Fruit fly (Drosophila melanogaster) Kc167 (cell line): ENCODE results near the gene RhoBTB.

Experiments
- Myc ChIP-seq: fragments of >200 bp; optimal IDR thresholded peaks from 2 replicates; lab custom pipeline; 2017; ENCODE audit warnings: missing external identifiers
- Sin3A ChIP-seq: fragments of >200 bp; optimal IDR thresholded peaks from 2 replicates; lab custom pipeline; 2018; ENCODE audit warnings: missing external identifiers
- h ChIP-seq: fragments of >200 bp; optimal IDR thresholded peaks from 3 replicates; lab custom pipeline; 2018; ENCODE audit warnings: missing external identifiers
- insv ChIP-seq: fragments of >200 bp; optimal IDR thresholded peaks from 3 replicates; lab custom pipeline; 2018; ENCODE audit warnings: missing external identifiers
- psq ChIP-seq: fragments of >200 bp; optimal IDR thresholded peaks from 2 replicates; lab custom pipeline; 2017; ENCODE audit warnings: missing external identifiers
- ttk ChIP-seq: sonication (Bioruptor generic); optimal IDR thresholded peaks from 2 replicates; lab custom pipeline; 2017; ENCODE audit warnings: missing external identifiers

Gene RhoBTB

DNA sequence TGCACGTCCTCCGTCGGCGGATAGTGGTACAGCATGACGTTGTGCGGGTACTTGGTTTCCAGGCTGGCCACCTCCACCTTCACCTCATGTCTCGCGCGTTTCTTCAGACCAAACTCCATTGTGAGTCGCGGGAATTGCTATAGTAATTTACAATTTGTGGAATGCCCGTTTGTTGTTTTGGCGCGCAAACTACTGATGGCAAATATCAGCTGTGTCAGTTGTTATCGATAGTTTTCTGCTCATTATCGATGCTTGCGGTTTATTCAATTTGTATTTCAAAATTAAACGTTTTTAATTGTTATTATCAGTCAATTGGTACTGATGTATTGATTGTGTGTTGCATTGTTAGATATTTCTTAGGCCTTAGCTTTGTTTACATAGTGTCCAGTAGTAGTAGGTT lies 14.7 kb upstream of the RhoBTB start, which contains the start of gene Prim2:
Gene Prim2, minus strand, starts transcription at position 197 of the 400 bp plus-strand sequence.
- TF ChIP-seq Sin3A (lab: Kevin White, UChicago), result no peak
- TF ChIP-seq psq (lab: Kevin White, UChicago), result no peak
- TF ChIP-seq Myc (lab: Kevin White, UChicago), result no peak
- no peak for TF ChIP-seq h
- no peak for TF ChIP-seq ttk (lab: Kevin White, UChicago)
- TF ChIP-seq insv, result no peak

DNA sequence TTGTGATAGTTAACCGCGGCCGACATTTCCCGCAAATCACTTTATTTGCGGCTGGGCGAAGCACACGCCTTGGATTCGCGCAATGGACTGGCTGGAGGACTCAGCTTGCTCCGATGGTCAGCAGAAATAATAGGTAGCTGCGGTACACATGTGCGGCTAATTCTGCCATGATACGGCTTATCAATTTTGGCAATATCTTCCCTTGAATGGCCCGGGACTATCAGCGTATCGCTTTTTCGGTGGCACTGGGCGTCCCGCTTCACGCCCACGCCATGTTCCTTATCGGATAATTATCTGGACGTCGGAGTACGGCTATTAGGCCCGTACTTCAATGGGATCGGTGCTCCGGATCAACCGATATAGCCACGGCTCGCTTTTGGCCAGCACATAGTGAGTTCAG lies 10.0 kb upstream of the RhoBTB start:
- TF ChIP-seq insv (no peak), h (no peak), Sin3A (lab: Kevin White, UChicago) (no peak), Myc (lab: Kevin White, UChicago) (no peak), ttk (lab: Kevin White, UChicago) (no peak), psq (lab: Kevin White, UChicago) (no peak)

DNA sequence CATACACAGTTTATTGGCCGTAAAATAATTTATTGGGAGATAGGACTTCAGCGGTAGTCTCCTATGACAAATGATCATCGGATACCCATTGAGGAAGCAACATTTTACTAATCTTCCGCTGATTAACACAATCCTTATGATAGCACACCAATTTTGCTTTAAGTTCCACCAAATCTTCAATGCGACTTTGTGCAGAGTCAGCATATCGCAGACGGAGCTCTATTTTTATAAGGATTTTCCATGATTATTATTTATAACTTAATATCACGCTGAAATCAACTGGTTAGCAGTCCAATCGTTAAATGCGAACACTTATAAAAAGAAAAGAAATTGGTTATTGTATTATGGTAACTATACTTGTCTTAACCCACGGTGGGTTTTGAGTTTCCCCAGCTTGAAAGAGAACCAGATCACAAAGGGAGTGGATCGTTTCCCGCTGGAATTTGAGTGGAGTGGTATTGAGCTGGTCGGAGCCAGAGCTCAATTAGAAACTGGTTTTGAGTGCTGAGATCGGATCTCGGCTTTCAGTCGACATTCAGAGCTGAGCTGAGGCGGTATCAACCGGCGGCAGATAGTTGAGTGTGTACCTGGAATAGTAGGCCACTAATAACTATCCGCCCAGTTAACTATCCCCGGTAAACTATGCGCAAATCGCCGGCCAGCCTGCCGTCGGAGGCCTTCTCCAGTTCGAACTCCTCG lies 9.2 kb upstream of the RhoBTB start, which contains the start of the genes Toll-9 and in:
Gene Toll-9, minus strand, starts transcription at position 51 of the 699 bp plus-strand sequence.
Gene in, plus strand, starts transcription at position 525 of the 699 bp plus-strand sequence.
- no peak for TF ChIP-seq Myc (lab: Kevin White, UChicago)
- TF ChIP-seq psq (lab: Kevin White, UChicago), result no peak
- no peak for TF ChIP-seq h
- no peak for TF ChIP-seq insv
- no peak for TF ChIP-seq ttk (lab: Kevin White, UChicago)
- TF ChIP-seq Sin3A (lab: Kevin White, UChicago), result no peak

- TF ChIP-seq ttk (lab: Kevin White, UChicago) (no peak), insv (no peak), psq (lab: Kevin White, UChicago) (no peak), Sin3A (lab: Kevin White, UChicago) (no peak), h (no peak), Myc (lab: Kevin White, UChicago) (no peak)
Observed at dm6 chr3L:20370013-20370412, 6.0 kb upstream of the RhoBTB start, which contains the start of gene CG13247. Gene CG13247, plus strand, starts transcription at chr3L:20370313.

- TF ChIP-seq psq (lab: Kevin White, UChicago), result no peak
- TF ChIP-seq Myc (lab: Kevin White, UChicago), result no peak
- TF ChIP-seq ttk (lab: Kevin White, UChicago), result no peak
- no peak for TF ChIP-seq h
- no peak for TF ChIP-seq Sin3A (lab: Kevin White, UChicago)
- no peak for TF ChIP-seq insv
Observed at dm6 chr3L:20375467-20375866, 575 bp upstream of the RhoBTB start.

DNA sequence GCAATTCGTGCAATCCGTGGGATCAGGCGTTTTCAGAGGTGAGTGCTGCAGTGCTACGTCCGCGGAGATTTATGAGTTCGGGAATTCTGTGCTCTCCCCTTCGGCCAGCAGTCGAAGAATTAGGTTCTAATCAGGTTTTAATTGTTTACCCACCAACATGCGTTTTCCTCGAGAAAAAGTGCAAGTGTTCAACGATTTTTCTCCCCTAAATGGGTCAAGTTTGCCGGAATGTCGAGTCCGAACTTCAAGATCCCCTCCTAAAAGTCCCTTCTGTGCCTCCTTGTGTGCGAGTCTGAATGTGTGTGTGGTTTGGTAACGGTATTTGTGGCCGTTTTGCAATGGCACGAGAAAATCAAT lies 500 bp downstream of the RhoBTB start:
- no peak for TF ChIP-seq ttk (lab: Kevin White, UChicago)

dm6 chr3L:20379496-20379895 lies 3.5 kb downstream of the RhoBTB start:
- TF ChIP-seq psq (lab: Kevin White, UChicago) (no peak), Sin3A (lab: Kevin White, UChicago) (no peak), ttk (lab: Kevin White, UChicago) (no peak), Myc (lab: Kevin White, UChicago) (no peak), insv (no peak), h (no peak)

- TF ChIP-seq ttk (lab: Kevin White, UChicago), result no peak
- TF ChIP-seq insv, result no peak
- no peak for TF ChIP-seq h
- TF ChIP-seq psq (lab: Kevin White, UChicago), result no peak
- TF ChIP-seq Sin3A (lab: Kevin White, UChicago), result no peak
- no peak for TF ChIP-seq Myc (lab: Kevin White, UChicago)
Observed at dm6 chr3L:20384086-20384810, 8.2 kb downstream of the RhoBTB start, which contains the start of the genes CG5498 and fbl. Gene CG5498, minus strand, starts transcription at chr3L:20384109. Gene fbl, plus strand, starts transcription at chr3L:20384429.

dm6 chr3L:20385006-20385405 lies 9.0 kb downstream of the RhoBTB start:
- no peak for TF ChIP-seq Sin3A (lab: Kevin White, UChicago)
- no peak for TF ChIP-seq insv
- TF ChIP-seq psq (lab: Kevin White, UChicago), result no peak
- TF ChIP-seq h, result no peak

dm6 chr3L:20385408-20385807 lies 9.4 kb downstream of the RhoBTB start:
- TF ChIP-seq Sin3A (lab: Kevin White, UChicago), result no peak
- no peak for TF ChIP-seq ttk (lab: Kevin White, UChicago)
- no peak for TF ChIP-seq insv
- TF ChIP-seq h, result no peak
- TF ChIP-seq Myc (lab: Kevin White, UChicago), result no peak
- TF ChIP-seq psq (lab: Kevin White, UChicago), result no peak

DNA sequence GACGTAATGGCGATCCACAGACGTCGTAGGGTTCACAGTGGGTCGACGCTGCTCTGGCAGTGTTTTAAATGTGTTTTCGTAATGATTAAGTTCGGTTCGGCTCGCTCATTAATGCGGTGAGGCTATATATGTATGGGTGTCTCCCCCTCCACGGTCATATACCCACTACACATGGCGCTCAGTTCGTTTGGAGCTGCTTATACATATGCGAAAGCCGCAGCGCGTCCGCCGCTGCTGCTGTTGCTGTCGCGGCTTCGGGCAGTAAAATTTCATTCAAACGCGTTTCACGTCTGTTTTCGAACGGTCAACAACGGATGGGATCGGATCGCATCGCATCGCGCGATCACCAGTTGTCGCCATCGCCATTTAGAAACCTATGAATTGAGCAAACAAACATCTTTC lies 9.9 kb downstream of the RhoBTB start:
- TF ChIP-seq ttk (lab: Kevin White, UChicago) (no peak), Myc (lab: Kevin White, UChicago) (no peak), Sin3A (lab: Kevin White, UChicago) (no peak), psq (lab: Kevin White, UChicago) (no peak), insv (no peak), h (no peak)
